Worm (Caenorhabditis elegans): ENCODE data around the gene Y57G11C.1144.

Y57G11C.1144 gene

ce11 chrIV:14937017-14937416 lies at the start of gene Y57G11C.1144:
Y57G11C.1144 (plus strand) TSS chrIV:14937317.
- TF ChIP-seq ztf-29 (GFP tag; IDR thresholded peaks at IDR 0.05): no peak
- no peak for TF ChIP-seq T22C8.4 (GFP tag; IDR thresholded peaks at IDR 0.05)
- TF ChIP-seq ztf-23 (GFP tag; IDR thresholded peaks at IDR 0.05): no peak
- TF ChIP-seq tab-1 (GFP tag; IDR thresholded peaks at IDR 0.05): no peak
- no peak for TF ChIP-seq cog-1 (tag; optimal IDR thresholded peaks at IDR 0.05)
- no peak for TF ChIP-seq ref-1 (GFP tag; conservative IDR thresholded peaks at IDR 0.05)
- TF ChIP-seq flt-1 (GFP tag; IDR thresholded peaks at IDR 0.05): no peak
- TF ChIP-seq med-1 (GFP tag; optimal IDR thresholded peaks at IDR 0.05; ENCODE audit: insufficient read depth): no peak
- no peak for TF ChIP-seq klf-2 (GFP tag; conservative IDR thresholded peaks at IDR 0.05)

ce11 chrIV:14888889-14889664 lies 48.0 kb upstream of the Y57G11C.1144 start:
- TF ChIP-seq cog-1 (tag; optimal IDR thresholded peaks at IDR 0.05): no peak
- TF ChIP-seq tab-1 (GFP tag; IDR thresholded peaks at IDR 0.05): no peak
- no peak for TF ChIP-seq ztf-29 (GFP tag; IDR thresholded peaks at IDR 0.05)
- no peak for TF ChIP-seq T22C8.4 (GFP tag; IDR thresholded peaks at IDR 0.05)
- no peak for TF ChIP-seq med-1 (GFP tag; optimal IDR thresholded peaks at IDR 0.05; ENCODE audit: insufficient read depth)
- TF ChIP-seq ztf-23 (GFP tag; IDR thresholded peaks at IDR 0.05): no peak
- TF ChIP-seq klf-2 (GFP tag; conservative IDR thresholded peaks at IDR 0.05): no peak
- TF ChIP-seq flt-1 (GFP tag; IDR thresholded peaks at IDR 0.05): no peak
- TF ChIP-seq ref-1 (GFP tag; conservative IDR thresholded peaks at IDR 0.05): no peak

ce11 chrIV:14890914-14891313 lies 46.2 kb upstream of the Y57G11C.1144 start:
- no peak for TF ChIP-seq ref-1 (GFP tag; conservative IDR thresholded peaks at IDR 0.05)
- TF ChIP-seq cog-1 (tag; optimal IDR thresholded peaks at IDR 0.05): no peak
- TF ChIP-seq T22C8.4 (GFP tag; IDR thresholded peaks at IDR 0.05): no peak
- no peak for TF ChIP-seq ztf-23 (GFP tag; IDR thresholded peaks at IDR 0.05)
- no peak for TF ChIP-seq klf-2 (GFP tag; conservative IDR thresholded peaks at IDR 0.05)
- no peak for TF ChIP-seq med-1 (GFP tag; optimal IDR thresholded peaks at IDR 0.05; ENCODE audit: insufficient read depth)
- no peak for TF ChIP-seq tab-1 (GFP tag; IDR thresholded peaks at IDR 0.05)
- TF ChIP-seq flt-1 (GFP tag; IDR thresholded peaks at IDR 0.05): no peak
- TF ChIP-seq ztf-29 (GFP tag; IDR thresholded peaks at IDR 0.05): no peak

- TF ChIP-seq ref-1 (GFP tag; conservative IDR thresholded peaks at IDR 0.05) (no peak), klf-2 (GFP tag; conservative IDR thresholded peaks at IDR 0.05) (no peak), ztf-23 (GFP tag; IDR thresholded peaks at IDR 0.05) (no peak), tab-1 (GFP tag; IDR thresholded peaks at IDR 0.05) (no peak), med-1 (GFP tag; optimal IDR thresholded peaks at IDR 0.05; ENCODE audit: insufficient read depth) (no peak)
These were observed 45.1 kb upstream of the Y57G11C.1144 start for ce11 chrIV:14891996-14892395.

ce11 chrIV:14894339-14894738 lies 42.8 kb upstream of the Y57G11C.1144 start:
- TF ChIP-seq flt-1 (GFP tag; IDR thresholded peaks at IDR 0.05) (no peak), med-1 (GFP tag; optimal IDR thresholded peaks at IDR 0.05; ENCODE audit: insufficient read depth) (no peak), klf-2 (GFP tag; conservative IDR thresholded peaks at IDR 0.05) (no peak), ztf-29 (GFP tag; IDR thresholded peaks at IDR 0.05) (no peak), T22C8.4 (GFP tag; IDR thresholded peaks at IDR 0.05) (no peak), ztf-23 (GFP tag; IDR thresholded peaks at IDR 0.05) (no peak), cog-1 (tag; optimal IDR thresholded peaks at IDR 0.05) (no peak), ref-1 (GFP tag; conservative IDR thresholded peaks at IDR 0.05) (no peak), tab-1 (GFP tag; IDR thresholded peaks at IDR 0.05) (no peak)

- TF ChIP-seq flt-1 (GFP tag; IDR thresholded peaks at IDR 0.05) (no peak), cog-1 (tag; optimal IDR thresholded peaks at IDR 0.05) (no peak), tab-1 (GFP tag; IDR thresholded peaks at IDR 0.05) (no peak), ztf-23 (GFP tag; IDR thresholded peaks at IDR 0.05) (no peak), ref-1 (GFP tag; conservative IDR thresholded peaks at IDR 0.05) (no peak), T22C8.4 (GFP tag; IDR thresholded peaks at IDR 0.05) (no peak), klf-2 (GFP tag; conservative IDR thresholded peaks at IDR 0.05) (no peak), ztf-29 (GFP tag; IDR thresholded peaks at IDR 0.05) (no peak), med-1 (GFP tag; optimal IDR thresholded peaks at IDR 0.05; ENCODE audit: insufficient read depth) (no peak)
These were observed 33.9 kb upstream of the Y57G11C.1144 start for ce11 chrIV:14903188-14903587.

- no peak for TF ChIP-seq T22C8.4 (GFP tag; IDR thresholded peaks at IDR 0.05)
- TF ChIP-seq tab-1 (GFP tag; IDR thresholded peaks at IDR 0.05): no peak
- TF ChIP-seq klf-2 (GFP tag; conservative IDR thresholded peaks at IDR 0.05): no peak
- TF ChIP-seq med-1 (GFP tag; optimal IDR thresholded peaks at IDR 0.05; ENCODE audit: insufficient read depth): no peak
- TF ChIP-seq ztf-29 (GFP tag; IDR thresholded peaks at IDR 0.05): no peak
- TF ChIP-seq ref-1 (GFP tag; conservative IDR thresholded peaks at IDR 0.05): no peak
- no peak for TF ChIP-seq ztf-23 (GFP tag; IDR thresholded peaks at IDR 0.05)
- no peak for TF ChIP-seq cog-1 (tag; optimal IDR thresholded peaks at IDR 0.05)
- TF ChIP-seq flt-1 (GFP tag; IDR thresholded peaks at IDR 0.05): no peak
These were observed 27.5 kb upstream of the Y57G11C.1144 start, which contains the start of gene pnc-2 for ce11 chrIV:14909589-14909988. pnc-2 (minus strand) TSS chrIV:14909689.

ce11 chrIV:14919310-14919709 lies 17.8 kb upstream of the Y57G11C.1144 start, which contains the start of gene ccch-5:
ccch-5 (plus strand) TSS chrIV:14919610.
- TF ChIP-seq med-1 (GFP tag; optimal IDR thresholded peaks at IDR 0.05; ENCODE audit: insufficient read depth) (no peak), cog-1 (tag; optimal IDR thresholded peaks at IDR 0.05) (no peak), flt-1 (GFP tag; IDR thresholded peaks at IDR 0.05) (no peak), ref-1 (GFP tag; conservative IDR thresholded peaks at IDR 0.05) (no peak), tab-1 (GFP tag; IDR thresholded peaks at IDR 0.05) (no peak), T22C8.4 (GFP tag; IDR thresholded peaks at IDR 0.05) (no peak), ztf-29 (GFP tag; IDR thresholded peaks at IDR 0.05) (no peak), ztf-23 (GFP tag; IDR thresholded peaks at IDR 0.05) (no peak), klf-2 (GFP tag; conservative IDR thresholded peaks at IDR 0.05) (no peak)

ce11 chrIV:14929421-14929820 lies 7.7 kb upstream of the Y57G11C.1144 start, which contains the start of gene Y57G11C.28:
Y57G11C.28 (plus strand) TSS chrIV:14929721.
- TF ChIP-seq flt-1 (GFP tag; IDR thresholded peaks at IDR 0.05) (no peak), klf-2 (GFP tag; conservative IDR thresholded peaks at IDR 0.05) (no peak), cog-1 (tag; optimal IDR thresholded peaks at IDR 0.05) (no peak)

All from whole organism, midembryonic.